Worm (Caenorhabditis elegans): ENCODE results near the gene pnk-4.

The pnk-4 gene

ce11 chrX:5060756-5061155, 26.9 kb upstream of the pnk-4 start, which contains the start of gene C24H10.3:
Gene C24H10.3, plus strand, starts transcription at chrX:5061056.
- TF ChIP-seq nhr-43 (tag; optimal IDR thresholded peaks at IDR 0.05; ENCODE audit: poor library complexity, severe bottlenecking) (no peak), nhr-25 (tag; optimal IDR thresholded peaks at IDR 0.05) (peak; percentile 59), elt-3 (tag; optimal IDR thresholded peaks at IDR 0.05) (peak in 1 of 3 experiments; percentile 26)

- TF ChIP-seq unc-62 (GFP tag; optimal IDR thresholded peaks at IDR 0.05) = no peak
- TF ChIP-seq nhr-25 (tag; optimal IDR thresholded peaks at IDR 0.05) = peak; percentile 38
- TF ChIP-seq elt-3 (tag; optimal IDR thresholded peaks at IDR 0.05) = no peak
- peak; percentile 93 for TF ChIP-seq elt-1 (tag; optimal IDR thresholded peaks at IDR 0.05)
- TF ChIP-seq mdl-1 (tag; optimal IDR thresholded peaks at IDR 0.05) = no peak
- peak; percentile 55 for TF ChIP-seq nhr-23 (tag; optimal IDR thresholded peaks at IDR 0.05)
Observed at ce11 chrX:5061763-5062162, 25.9 kb upstream of the pnk-4 start.

DNA sequence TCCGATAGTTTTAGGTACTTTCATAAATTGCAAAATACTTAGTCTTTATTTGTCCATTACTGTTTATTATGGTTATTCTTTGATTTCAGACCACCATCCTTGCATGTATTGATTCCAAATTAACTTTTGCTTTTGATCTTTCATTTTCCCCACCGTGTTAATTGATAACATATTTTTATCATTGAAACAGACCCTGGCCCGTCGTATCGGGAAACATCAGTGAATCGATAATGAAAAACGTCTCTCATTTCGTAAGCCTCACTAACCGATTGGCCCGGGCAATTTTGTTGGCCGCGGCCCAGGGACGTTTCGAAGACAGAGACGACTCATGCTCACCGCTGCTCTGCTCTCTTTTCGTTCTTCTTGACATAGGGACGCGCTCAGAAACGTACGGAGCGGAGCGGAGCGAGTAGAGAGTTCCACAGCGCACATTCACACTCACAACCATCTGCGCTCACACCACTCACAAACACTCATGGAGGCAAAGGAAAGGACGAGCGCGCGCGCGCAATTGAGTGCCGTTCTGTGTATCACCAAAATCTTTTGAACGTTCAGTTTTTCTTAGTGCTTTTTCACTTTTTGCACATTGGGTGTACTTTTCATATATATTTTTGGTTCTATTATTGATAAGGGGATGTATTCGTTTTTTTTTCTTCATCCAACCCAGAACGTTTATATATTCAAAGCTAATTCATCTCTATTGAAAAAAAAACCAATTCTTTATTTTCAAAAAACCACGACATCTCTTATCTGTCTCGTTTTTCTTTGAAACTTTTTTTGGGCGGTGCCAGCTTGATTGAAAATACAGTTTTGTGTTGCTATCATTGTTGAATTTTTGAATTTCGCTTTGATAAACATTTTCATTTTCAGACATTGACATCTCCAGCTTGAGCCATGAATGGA, 23.6 kb upstream of the pnk-4 start, which contains the start of gene C24H10.2:
Gene C24H10.2 (plus strand): TSS at position 853 of the 903 bp plus-strand sequence.
- TF ChIP-seq ceh-16 (tag; optimal IDR thresholded peaks at IDR 0.05) (no peak), nhr-23 (tag; optimal IDR thresholded peaks at IDR 0.05) (no peak), nhr-67 (tag; optimal IDR thresholded peaks at IDR 0.05) (no peak), fkh-10 (GFP tag; optimal IDR thresholded peaks at IDR 0.05) (no peak), tbx-2 (tag; optimal IDR thresholded peaks at IDR 0.05) (peak; percentile 20), elt-1 (tag; optimal IDR thresholded peaks at IDR 0.05) (peak; percentile 8), hmg-11 (tag; optimal IDR thresholded peaks at IDR 0.05) (peak; percentile 69), ceh-28 (tag; optimal IDR thresholded peaks at IDR 0.05) (peak; percentile 60), egl-5 (tag; optimal IDR thresholded peaks at IDR 0.05) (peak; percentile 56), ceh-82 (tag; optimal IDR thresholded peaks at IDR 0.05) (no peak), unc-39 (tag; optimal IDR thresholded peaks at IDR 0.05) (no peak), nhr-76 (tag; optimal IDR thresholded peaks at IDR 0.05) (no peak), nhr-77 (tag; optimal IDR thresholded peaks at IDR 0.05) (no peak), eor-1 (tag; optimal IDR thresholded peaks at IDR 0.05) (no peak), mml-1 (tag; optimal IDR thresholded peaks at IDR 0.05) (no peak), unc-62 (GFP tag; optimal IDR thresholded peaks at IDR 0.05) (no peak), ztf-4 (tag; optimal IDR thresholded peaks at IDR 0.05) (no peak), nhr-25 (tag; optimal IDR thresholded peaks at IDR 0.05) (no peak), ama-1 (optimal IDR thresholded peaks at IDR 0.05) (no peak), mdl-1 (tag; optimal IDR thresholded peaks at IDR 0.05) (no peak), ZK546.5 (tag; optimal IDR thresholded peaks at IDR 0.05) (no peak), fkh-2 (tag; optimal IDR thresholded peaks at IDR 0.05) (no peak), nhr-28 (tag; optimal IDR thresholded peaks at IDR 0.05) (no peak), nhr-11 (tag; optimal IDR thresholded peaks at IDR 0.05) (no peak), lsy-12 (tag; optimal IDR thresholded peaks at IDR 0.05) (no peak), egl-27 (tag; optimal IDR thresholded peaks at IDR 0.05) (no peak), jun-1 (tag; optimal IDR thresholded peaks at IDR 0.05) (no peak), elt-2 (tag; optimal IDR thresholded peaks at IDR 0.05) (peak; percentile 90), R02D3.7 (tag; optimal IDR thresholded peaks at IDR 0.05) (no peak), pha-4 (tag; optimal IDR thresholded peaks at IDR 0.05) (peak; percentile 51), daf-12 (tag; optimal IDR thresholded peaks at IDR 0.05) (no peak), pqm-1 (tag; optimal IDR thresholded peaks at IDR 0.05) (peak; percentile 22), zag-1 (tag; optimal IDR thresholded peaks at IDR 0.05) (no peak), skn-1 (tag; optimal IDR thresholded peaks at IDR 0.05) (no peak), ceh-9 (tag; optimal IDR thresholded peaks at IDR 0.05) (no peak), nhr-43 (tag; optimal IDR thresholded peaks at IDR 0.05; ENCODE audit: poor library complexity, severe bottlenecking) (no peak), nfya-1 (tag; optimal IDR thresholded peaks at IDR 0.05; ENCODE audit: insufficient read depth) (peak; percentile 76), aly-2 (tag; optimal IDR thresholded peaks at IDR 0.05) (no peak), lin-39 (tag; optimal IDR thresholded peaks at IDR 0.05) (peak; percentile 91), snpc-4 (tag; optimal IDR thresholded peaks at IDR 0.05) (no peak), lin-15B (tag; optimal IDR thresholded peaks at IDR 0.05) (no peak), ztf-11 (tag; optimal IDR thresholded peaks at IDR 0.05) (no peak), fos-1 (tag; optimal IDR thresholded peaks at IDR 0.05) (no peak), sea-2 (GFP tag; optimal IDR thresholded peaks at IDR 0.05) (no peak), nhr-237 (tag; optimal IDR thresholded peaks at IDR 0.05) (no peak)
